Worm (Caenorhabditis elegans) whole organism, late embryonic: Measurements from ENCODE around the gene srv-1.

Source experiments
- F13H6.1 ChIP-seq: sonication (generic microtip); optimal IDR thresholded peaks from 2 replicates; lab custom pipeline; 2016; ENCODE audit warnings: missing genetic modification characterization, missing compliant biosample characterization
- Y22D7AL.16 ChIP-seq: sonication (generic microtip); optimal IDR thresholded peaks from 2 replicates; lab custom pipeline; 2016; ENCODE audit warnings: missing genetic modification characterization, missing compliant biosample characterization
- ahr-1 ChIP-seq: sonication (generic microtip); optimal IDR thresholded peaks from 2 replicates; lab custom pipeline; 2016; ENCODE audit warnings: missing genetic modification characterization, missing compliant biosample characterization
- ceh-14 ChIP-seq: sonication (generic microtip); optimal IDR thresholded peaks from 2 replicates; lab custom pipeline; 2016; ENCODE audit warnings: missing genotype, missing genetic modification characterization, missing compliant biosample characterization
- ceh-18 ChIP-seq: sonication (generic microtip); optimal IDR thresholded peaks from 2 replicates; lab custom pipeline; 2016; ENCODE audit warnings: missing genetic modification characterization, missing compliant biosample characterization
- ceh-19 ChIP-seq: fragments of 200-800 bp; sonication (Bioruptor generic); optimal IDR thresholded peaks from 2 replicates; lab custom pipeline; 2018; ENCODE audit warnings: mild to moderate bottlenecking, missing genetic modification characterization, missing compliant biosample characterization
- ceh-31 ChIP-seq: sonication (generic microtip); optimal IDR thresholded peaks from 2 replicates; lab custom pipeline; 2016; ENCODE audit warnings: missing genetic modification characterization, missing compliant biosample characterization
- ceh-34 ChIP-seq: sonication (generic microtip); optimal IDR thresholded peaks from 2 replicates; lab custom pipeline; 2016; ENCODE audit warnings: mild to moderate bottlenecking, missing genetic modification characterization, missing compliant biosample characterization
- ceh-45 ChIP-seq: fragments of 200-800 bp; sonication (Bioruptor generic); IDR thresholded peaks from 2 replicates; pipeline ENCODE4 v1.3.6; 2022; ENCODE audit warnings: missing genetic modification reagents, missing genetic modification characterization, missing compliant biosample characterization
- ceh-6 ChIP-seq: fragments of 200-800 bp; sonication (Bioruptor generic); optimal IDR thresholded peaks from 2 replicates; lab custom pipeline; 2018; ENCODE audit warnings: mild to moderate bottlenecking, missing genetic modification characterization, missing compliant biosample characterization
- che-1 ChIP-seq: sonication (generic microtip); optimal IDR thresholded peaks from 2 replicates; lab custom pipeline; 2016; ENCODE audit warnings: mild to moderate bottlenecking, missing genetic modification characterization, missing compliant biosample characterization
- dve-1 ChIP-seq: sonication (generic microtip); optimal IDR thresholded peaks from 2 replicates; lab custom pipeline; 2017; ENCODE audit warnings: antibody characterized with exemption, mild to moderate bottlenecking, missing genetic modification characterization, missing compliant biosample characterization
- elt-2 ChIP-seq: sonication (generic microtip); optimal IDR thresholded peaks from 2 replicates; lab custom pipeline; 2016; ENCODE audit warnings: missing genetic modification reagents, missing genetic modification characterization, missing compliant biosample characterization
- fax-1 ChIP-seq: sonication (generic microtip); optimal IDR thresholded peaks from 2 replicates; lab custom pipeline; 2016; ENCODE audit warnings: missing genotype, missing genetic modification characterization, missing compliant biosample characterization
- fkh-6 ChIP-seq: sonication (generic microtip); optimal IDR thresholded peaks from 2 replicates; lab custom pipeline; 2016; ENCODE audit warnings: missing genetic modification characterization, missing compliant biosample characterization
- gmeb-2 ChIP-seq: sonication (generic microtip); optimal IDR thresholded peaks from 2 replicates; lab custom pipeline; 2016; ENCODE audit warnings: missing genetic modification characterization, inconsistent platforms, missing compliant biosample characterization
- hlh-13 ChIP-seq: fragments of 200-800 bp; sonication (Bioruptor generic); optimal IDR thresholded peaks from 2 replicates; lab custom pipeline; 2018; ENCODE audit warnings: mild to moderate bottlenecking, missing genetic modification characterization, missing compliant biosample characterization
- hlh-15 ChIP-seq: sonication (generic microtip); optimal IDR thresholded peaks from 2 replicates; lab custom pipeline; 2016; ENCODE audit warnings: missing genetic modification characterization, missing compliant biosample characterization
- hlh-30 ChIP-seq: sonication (generic microtip); optimal IDR thresholded peaks from 2 replicates; lab custom pipeline; 2017; ENCODE audit warnings: antibody characterized with exemption, missing genetic modification characterization, missing compliant biosample characterization; ENCODE audit not compliant: insufficient read depth
- hlh-6 ChIP-seq: sonication (generic microtip); optimal IDR thresholded peaks from 2 replicates; lab custom pipeline; 2016; ENCODE audit warnings: missing genotype, missing genetic modification characterization, missing compliant biosample characterization
- hlh-8 ChIP-seq: sonication (generic microtip); optimal IDR thresholded peaks from 2 replicates; lab custom pipeline; 2016; ENCODE audit warnings: missing genotype, missing genetic modification characterization, missing compliant biosample characterization
- lim-6 ChIP-seq: sonication (generic microtip); optimal IDR thresholded peaks from 2 replicates; lab custom pipeline; 2016; ENCODE audit warnings: missing genetic modification characterization, missing compliant biosample characterization
- lin-11 ChIP-seq: fragments of 200-800 bp; sonication (Bioruptor generic); optimal IDR thresholded peaks from 2 replicates; lab custom pipeline; 2018; ENCODE audit warnings: mild to moderate bottlenecking, missing genetic modification characterization, missing compliant biosample characterization
- mec-3 ChIP-seq: sonication (generic microtip); optimal IDR thresholded peaks from 2 replicates; lab custom pipeline; 2016; ENCODE audit warnings: borderline replicate concordance, missing genetic modification characterization, missing compliant biosample characterization
- nhr-232 ChIP-seq: sonication (generic microtip); optimal IDR thresholded peaks from 2 replicates; lab custom pipeline; 2016; ENCODE audit warnings: missing genetic modification characterization, missing compliant biosample characterization
- npax-4 ChIP-seq: sonication (generic microtip); optimal IDR thresholded peaks from 2 replicates; lab custom pipeline; 2016; ENCODE audit warnings: missing genetic modification characterization, missing compliant biosample characterization
- pros-1 ChIP-seq: fragments of 150-350 bp; optimal IDR thresholded peaks from 2 replicates; lab custom pipeline; 2014; ENCODE audit warnings: missing biosample characterization, missing genetic modification reagents, missing genetic modification characterization
- ref-2 ChIP-seq: sonication (generic microtip); optimal IDR thresholded peaks from 2 replicates; lab custom pipeline; 2016; ENCODE audit warnings: missing genetic modification characterization, missing compliant biosample characterization
- sdc-2 ChIP-seq: sonication (generic microtip); optimal IDR thresholded peaks from 2 replicates; lab custom pipeline; 2016; ENCODE audit warnings: missing genotype, missing genetic modification characterization, missing compliant biosample characterization
- tbx-7 ChIP-seq: sonication (generic microtip); optimal IDR thresholded peaks from 2 replicates; lab custom pipeline; 2016; ENCODE audit warnings: missing genotype, missing genetic modification characterization, missing compliant biosample characterization
- unc-55 ChIP-seq: sonication (generic microtip); optimal IDR thresholded peaks from 2 replicates; lab custom pipeline; 2017; ENCODE audit warnings: missing biosample characterization, missing genetic modification reagents, missing genetic modification characterization
- zip-5 ChIP-seq: sonication (generic microtip); optimal IDR thresholded peaks from 2 replicates; lab custom pipeline; 2016; ENCODE audit warnings: missing genetic modification characterization, missing compliant biosample characterization

srv-1 gene

DNA sequence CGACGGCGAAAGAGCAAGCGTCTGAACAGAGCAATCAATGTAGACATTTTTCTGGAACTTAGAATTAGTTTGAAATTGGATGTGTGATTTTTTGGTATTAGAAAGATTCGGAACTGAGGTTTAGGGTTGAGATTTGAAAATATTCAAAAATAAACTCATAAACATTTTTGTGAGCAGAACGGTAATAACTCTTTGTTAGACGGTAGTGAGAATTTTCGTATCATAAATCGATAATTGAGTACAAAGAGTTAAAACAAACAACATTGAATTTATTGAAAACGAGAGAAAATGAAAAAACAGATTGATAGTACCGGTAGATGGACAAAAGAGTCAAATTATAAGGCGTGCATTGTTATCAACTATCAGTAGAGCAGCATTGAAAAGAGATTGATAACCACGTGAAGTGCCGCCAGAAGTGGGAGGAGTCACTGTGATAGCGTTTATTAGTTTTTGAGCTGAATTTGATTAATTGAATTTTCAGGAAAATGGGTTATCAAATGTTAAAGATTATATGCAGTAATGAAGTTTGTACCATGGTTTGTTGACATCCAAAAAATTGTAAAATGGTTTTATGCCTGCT lies 30.8 kb upstream of the srv-1 start, which contains the start of gene F28F5.6:
Gene F28F5.6, minus strand, starts transcription at position 51 of the 580 bp plus-strand sequence.
- no peak for TF ChIP-seq hlh-8 (tag; lab: Kevin White, UChicago)
- no peak for TF ChIP-seq ref-2 (tag; lab: Kevin White, UChicago)
- no peak for TF ChIP-seq Y22D7AL.16 (tag; lab: Kevin White, UChicago)
- no peak for TF ChIP-seq ceh-18 (tag; lab: Kevin White, UChicago)
- TF ChIP-seq ceh-19 = no peak
- no peak for TF ChIP-seq ceh-34
- no peak for TF ChIP-seq lim-6
- peak; percentile 68 for TF ChIP-seq elt-2 (tag; lab: Kevin White, UChicago)

- TF ChIP-seq unc-55 = peak; percentile 69
- no peak for TF ChIP-seq sdc-2 (tag; lab: Kevin White, UChicago)
- TF ChIP-seq, all 69 proteins: peak for 1
Observed at ce11 chrIII:6820343-6820985, 29.7 kb upstream of the srv-1 start, which contains the start of gene ten-1. TSS of gene ten-1 (plus strand) at chrIII:6820935.

- TF ChIP-seq pros-1 (tag; lab: Kevin White, UChicago) = no peak
Observed at ce11 chrIII:6822790-6823189, 27.4 kb upstream of the srv-1 start.

- TF ChIP-seq elt-2 (tag; lab: Kevin White, UChicago) = peak; percentile 50
- TF ChIP-seq tbx-7 = no peak
- no peak for TF ChIP-seq hlh-6 (tag; lab: Kevin White, UChicago)
- no peak for TF ChIP-seq gmeb-2
- TF ChIP-seq fkh-6 (tag; lab: Kevin White, UChicago) = no peak
- no peak for TF ChIP-seq dve-1 (tag; lab: Kevin White, UChicago)
- TF ChIP-seq ceh-19 = no peak
- no peak for TF ChIP-seq lin-11 (tag; lab: Kevin White, UChicago)
- peak; percentile 24 for TF ChIP-seq hlh-30
- no peak for TF ChIP-seq ahr-1
- no peak for TF ChIP-seq F13H6.1 (tag; lab: Kevin White, UChicago)
Observed at ce11 chrIII:6826137-6826536, 24.0 kb upstream of the srv-1 start.

ce11 chrIII:6831312-6831711 lies 18.9 kb upstream of the srv-1 start:
- TF ChIP-seq ceh-31 (tag; lab: Kevin White, UChicago) = no peak
- TF ChIP-seq ceh-34 = peak; percentile 7

- TF ChIP-seq che-1 (tag; lab: Kevin White, UChicago) = no peak
- TF ChIP-seq fax-1 (tag; lab: Kevin White, UChicago) = no peak
- no peak for TF ChIP-seq nhr-232 (tag; lab: Kevin White, UChicago)
- TF ChIP-seq zip-5 (tag; lab: Kevin White, UChicago) = no peak
- no peak for TF ChIP-seq ceh-6 (GFP tag; lab: Kevin White, UChicago)
- TF ChIP-seq ahr-1 = no peak
- no peak for TF ChIP-seq ceh-14
- TF ChIP-seq ceh-45 = no peak
- no peak for TF ChIP-seq mec-3
- TF ChIP-seq lim-6 = no peak
- no peak for TF ChIP-seq npax-4
- TF ChIP-seq unc-55 = no peak
- no peak for TF ChIP-seq hlh-30
- no peak for TF ChIP-seq hlh-13 (GFP tag; lab: Kevin White, UChicago)
- no peak for TF ChIP-seq hlh-15 (tag; lab: Kevin White, UChicago)
- TF ChIP-seq, all 69 proteins: peak for 0
Observed at ce11 chrIII:6837320-6837719, 12.9 kb upstream of the srv-1 start.
